Fruit fly (Drosophila melanogaster) whole organism, embryonic: ENCODE measurements around the gene CG32700.
A peak's percentile ranks its signal among the peaks of the same experiment; 100 is the strongest.

Experiments used
- CG1024 ChIP-seq: fragments of 200-800 bp; sonication (Bioruptor generic); IDR thresholded peaks from 2 replicates; pipeline ENCODE4 v1.3.6; 2022; ENCODE audit warnings: missing biosample characterization, missing genetic modification characterization
- CG10366 ChIP-seq: fragments of 200-800 bp; sonication (Bioruptor generic); IDR thresholded peaks from 2 replicates; pipeline ENCODE4 v1.3.6; 2022; ENCODE audit warnings: missing biosample characterization, missing genetic modification characterization
- CG10462 ChIP-seq: fragments of 200-800 bp; sonication (Bioruptor generic); optimal IDR thresholded peaks from 2 replicates; lab custom pipeline; 2016; ENCODE audit warnings: missing biosample characterization, missing genetic modification characterization
- CG10654 ChIP-seq: fragments of 200-800 bp; sonication (Bioruptor generic); optimal IDR thresholded peaks from 2 replicates; lab custom pipeline; 2016; ENCODE audit warnings: missing biosample characterization, missing genetic modification characterization
- CG11560 ChIP-seq: fragments of 200-800 bp; sonication (Bioruptor generic); IDR thresholded peaks from 3 replicates; pipeline ENCODE4 v1.3.6; 2022; ENCODE audit warnings: missing biosample characterization, missing genetic modification characterization
- CG11695 ChIP-seq: fragments of 200-800 bp; sonication (Bioruptor generic); IDR thresholded peaks from 3 replicates; pipeline ENCODE4 v1.3.6; 2022; ENCODE audit warnings: missing biosample characterization, missing genetic modification characterization
- CG13624 ChIP-seq: fragments of 200-800 bp; sonication (Bioruptor generic); optimal IDR thresholded peaks from 2 replicates; lab custom pipeline; 2016; ENCODE audit warnings: missing biosample characterization, missing genetic modification characterization
- CG13894 ChIP-seq: fragments of 200-800 bp; sonication (Bioruptor generic); optimal IDR thresholded peaks from 3 replicates; lab custom pipeline; 2018; ENCODE audit warnings: missing biosample characterization, mild to moderate bottlenecking, missing genetic modification characterization, moderate library complexity
- CG1647 ChIP-seq: fragments of 200-800 bp; sonication (Bioruptor generic); optimal IDR thresholded peaks from 3 replicates; lab custom pipeline; 2016; ENCODE audit warnings: missing biosample characterization, missing genetic modification characterization
- CG17359 ChIP-seq: fragments of 200-800 bp; sonication (Bioruptor generic); optimal IDR thresholded peaks from 3 replicates; lab custom pipeline; 2018; ENCODE audit warnings: missing biosample characterization, mild to moderate bottlenecking, missing genetic modification characterization, moderate library complexity
- CG17612 ChIP-seq: fragments of 200-800 bp; sonication (Bioruptor generic); IDR thresholded peaks from 2 replicates; pipeline ENCODE4 v1.3.6; 2022; ENCODE audit warnings: missing biosample characterization, missing genetic modification characterization
- CG18764 ChIP-seq: fragments of 200-800 bp; sonication (Bioruptor generic); optimal IDR thresholded peaks from 3 replicates; lab custom pipeline; 2016; ENCODE audit warnings: missing biosample characterization, missing genetic modification characterization
- CG2875 ChIP-seq: fragments of 200-800 bp; sonication (Bioruptor generic); optimal IDR thresholded peaks from 2 replicates; lab custom pipeline; 2017; ENCODE audit warnings: missing biosample characterization, mild to moderate bottlenecking, missing genetic modification characterization, missing genetic modification reagents
- CG30431 ChIP-seq: fragments of 200-800 bp; sonication (Bioruptor generic); optimal IDR thresholded peaks from 2 replicates; lab custom pipeline; 2017; ENCODE audit warnings: missing biosample characterization, missing genetic modification characterization
- CG3163 ChIP-seq: fragments of 200-800 bp; sonication (Bioruptor generic); optimal IDR thresholded peaks from 3 replicates; lab custom pipeline; 2016; ENCODE audit warnings: missing biosample characterization, missing genetic modification characterization
- CG33557 ChIP-seq: fragments of 200-800 bp; sonication (Bioruptor generic); optimal IDR thresholded peaks from 2 replicates; lab custom pipeline; 2019; ENCODE audit warnings: missing biosample characterization, mild to moderate bottlenecking, missing genetic modification characterization, moderate library complexity
- CG5953 ChIP-seq: fragments of 200-800 bp; sonication (Bioruptor generic); IDR thresholded peaks from 2 replicates; pipeline ENCODE4 v1.3.6; 2022; ENCODE audit warnings: missing biosample characterization, missing genetic modification characterization
- CG6175 ChIP-seq: fragments of 200-800 bp; sonication (Bioruptor generic); IDR thresholded peaks from 3 replicates; pipeline ENCODE4 v1.3.6; 2022; ENCODE audit warnings: missing biosample characterization, missing genetic modification characterization
- CG6854 ChIP-seq: fragments of 200-800 bp; sonication (Bioruptor generic); optimal IDR thresholded peaks from 3 replicates; lab custom pipeline; 2017; ENCODE audit warnings: missing biosample characterization, mild to moderate bottlenecking, missing genetic modification characterization
- CG9876 ChIP-seq: fragments of 200-800 bp; sonication (Bioruptor generic); optimal IDR thresholded peaks from 2 replicates; lab custom pipeline; 2016; ENCODE audit warnings: missing biosample characterization, missing genetic modification characterization
- CkIIα-i1 ChIP-seq: fragments of 200-800 bp; sonication (Bioruptor generic); IDR thresholded peaks from 2 replicates; pipeline ENCODE4 v1.3.6; 2022; ENCODE audit warnings: missing biosample characterization, missing genetic modification characterization
- CoRest ChIP-seq: fragments of 200-800 bp; sonication (Bioruptor generic); optimal IDR thresholded peaks from 3 replicates; lab custom pipeline; 2018; ENCODE audit warnings: missing biosample characterization, mild to moderate bottlenecking, missing genetic modification characterization, moderate library complexity
- Dek ChIP-seq: fragments of 200-800 bp; sonication (Bioruptor generic); optimal IDR thresholded peaks from 3 replicates; lab custom pipeline; 2019; ENCODE audit warnings: missing biosample characterization, mild to moderate bottlenecking, missing genetic modification characterization, moderate library complexity
- Dfd ChIP-seq, 2 experiments: fragments of >200 bp; optimal IDR thresholded peaks; 2 replicates each; lab custom pipeline; 2017; ENCODE audit warnings: missing biosample characterization in 2 of 2, missing genetic modification characterization in 2 of 2
- Ets97D ChIP-seq: fragments of 200-800 bp; sonication (Bioruptor generic); optimal IDR thresholded peaks from 3 replicates; lab custom pipeline; 2016; ENCODE audit warnings: missing biosample characterization, missing genetic modification characterization
- GATAe ChIP-seq: fragments of 200-800 bp; sonication (Bioruptor generic); conservative IDR thresholded peaks from 2 replicates; pipeline ENCODE4 v1.3.6; 2022; ENCODE audit warnings: missing biosample characterization, missing genetic modification characterization
- Gsc ChIP-seq: fragments of 200-800 bp; sonication (Bioruptor generic); IDR thresholded peaks from 2 replicates; pipeline ENCODE4 v1.3.6; 2022; ENCODE audit warnings: missing biosample characterization, missing genetic modification characterization
- Med ChIP-seq: fragments of 200-800 bp; sonication (Bioruptor generic); peaks from one replicate; lab custom pipeline; 2016; ENCODE audit warnings: missing biosample characterization, missing genetic modification characterization, mild to moderate bottlenecking, inconsistent platforms, moderate library complexity
- Pdp1 ChIP-seq, 2 experiments: fragments of 200-800 bp; sonication (Bioruptor generic); optimal IDR thresholded peaks; 3 replicates each; lab custom pipeline; 2016; ENCODE audit warnings: missing biosample characterization in 2 of 2, missing genetic modification characterization in 2 of 2, mild to moderate bottlenecking in 1 of 2, moderate library complexity in 1 of 2
- Sox102F ChIP-seq: fragments of 200-800 bp; sonication (Bioruptor generic); optimal IDR thresholded peaks from 2 replicates; lab custom pipeline; 2018; ENCODE audit warnings: missing biosample characterization, mild to moderate bottlenecking, missing genetic modification characterization, moderate library complexity
- Tbp ChIP-seq: fragments of >200 bp; optimal IDR thresholded peaks from 2 replicates; lab custom pipeline; 2018; ENCODE audit warnings: missing biosample characterization, missing genetic modification characterization
- Xrp1 ChIP-seq: fragments of 200-800 bp; sonication (Bioruptor generic); IDR thresholded peaks from 2 replicates; pipeline ENCODE4 v1.3.6; 2022; ENCODE audit warnings: missing biosample characterization, missing genetic modification characterization
- YL-1 ChIP-seq: fragments of 200-800 bp; sonication (Bioruptor generic); optimal IDR thresholded peaks from 3 replicates; lab custom pipeline; 2017; ENCODE audit warnings: missing biosample characterization, mild to moderate bottlenecking, missing genetic modification characterization
- ac ChIP-seq: fragments of 200-800 bp; sonication (Bioruptor generic); optimal IDR thresholded peaks from 3 replicates; lab custom pipeline; 2017; ENCODE audit warnings: missing biosample characterization, mild to moderate bottlenecking, missing genetic modification characterization
- al ChIP-seq: fragments of 200-800 bp; sonication (Bioruptor generic); IDR thresholded peaks from 2 replicates; pipeline ENCODE4 v1.3.6; 2022; ENCODE audit warnings: missing biosample characterization, missing genetic modification characterization
- chm ChIP-seq: fragments of 200-800 bp; sonication (Bioruptor generic); IDR thresholded peaks from 2 replicates; pipeline ENCODE4 v1.3.6; 2022; ENCODE audit warnings: missing biosample characterization, missing genetic modification characterization
- dysf ChIP-seq: fragments of 200-800 bp; sonication (Bioruptor generic); IDR thresholded peaks from 3 replicates; pipeline ENCODE4 v1.3.6; 2022; ENCODE audit warnings: missing biosample characterization, missing genetic modification characterization
- eve ChIP-seq, 2 experiments: fragments of >200 bp; optimal IDR thresholded peaks; 2 replicates each; lab custom pipeline; 2017; ENCODE audit warnings: missing biosample characterization in 2 of 2, missing genetic modification characterization in 2 of 2
- fd3F ChIP-seq: fragments of 200-800 bp; sonication (Bioruptor generic); optimal IDR thresholded peaks from 2 replicates; lab custom pipeline; 2018; ENCODE audit warnings: missing biosample characterization, mild to moderate bottlenecking, missing genetic modification characterization, moderate library complexity
- fd96Cb ChIP-seq: fragments of 200-800 bp; sonication (Bioruptor generic); optimal IDR thresholded peaks from 2 replicates; lab custom pipeline; 2018; ENCODE audit warnings: missing biosample characterization, mild to moderate bottlenecking, missing genetic modification characterization, moderate library complexity
- fru ChIP-seq: fragments of >200 bp; optimal IDR thresholded peaks from 2 replicates; lab custom pipeline; 2017
- gfzf ChIP-seq: fragments of 200-800 bp; sonication (Bioruptor generic); optimal IDR thresholded peaks from 2 replicates; lab custom pipeline; 2016; ENCODE audit warnings: missing biosample characterization, mild to moderate bottlenecking, missing genetic modification characterization, moderate library complexity
- inv ChIP-seq: fragments of 200-800 bp; sonication (Bioruptor generic); IDR thresholded peaks from 2 replicates; pipeline ENCODE4 v1.3.6; 2022; ENCODE audit warnings: missing biosample characterization, missing genetic modification characterization; ENCODE audit not compliant: partially characterized antibody
- lola ChIP-seq, 3 experiments: fragments of >200 bp in 2 of 3; fragments of 200-800 bp in 1 of 3; sonication (Bioruptor generic) in 1 of 3; optimal IDR thresholded peaks; 2 replicates each; lab custom pipeline; 2017 to 2019; ENCODE audit warnings: missing biosample characterization in 3 of 3, missing genetic modification characterization in 3 of 3, mild to moderate bottlenecking in 1 of 3, moderate library complexity in 1 of 3
- nerfin-1 ChIP-seq: fragments of 200-800 bp; sonication (Bioruptor generic); optimal IDR thresholded peaks from 3 replicates; lab custom pipeline; 2019; ENCODE audit warnings: missing biosample characterization, mild to moderate bottlenecking, missing genetic modification characterization, moderate library complexity
- sima ChIP-seq: fragments of 200-800 bp; sonication (Bioruptor generic); optimal IDR thresholded peaks from 2 replicates; lab custom pipeline; 2016; ENCODE audit warnings: missing biosample characterization, missing genetic modification characterization
- ssp ChIP-seq: fragments of 200-800 bp; sonication (Bioruptor generic); IDR thresholded peaks from 2 replicates; pipeline ENCODE4 v1.3.6; 2022; ENCODE audit warnings: missing biosample characterization, missing genetic modification characterization
- trem ChIP-seq: fragments of 200-800 bp; optimal IDR thresholded peaks from 3 replicates; lab custom pipeline; 2019; ENCODE audit warnings: missing biosample characterization, mild to moderate bottlenecking, missing genetic modification characterization, moderate library complexity
- unpg ChIP-seq: fragments of 200-800 bp; sonication (Bioruptor generic); optimal IDR thresholded peaks from 3 replicates; lab custom pipeline; 2018; ENCODE audit warnings: missing biosample characterization, mild to moderate bottlenecking, missing genetic modification characterization, moderate library complexity
- vfl ChIP-seq: fragments of 200-800 bp; sonication (Bioruptor generic); optimal IDR thresholded peaks from 2 replicates; lab custom pipeline; 2016; ENCODE audit warnings: missing biosample characterization, missing genetic modification characterization
- zfh1 ChIP-seq: fragments of 200-800 bp; sonication (Bioruptor generic); IDR thresholded peaks from 3 replicates; pipeline ENCODE4 v1.3.6; 2022; ENCODE audit warnings: missing biosample characterization, missing genetic modification characterization

Gene CG32700

dm6 chrX:9554346-9554808 is 3.7 kb upstream of the CG32700 start, which contains the start of gene RpS28b (continued):
- peak; percentile 70 for TF ChIP-seq CG1647 (GFP tag; lab: Kevin White, UChicago)
- TF ChIP-seq zfh1 (GFP tag; lab: Robert Waterston, UW): peak; percentile 95
- peak; percentile 86 for TF ChIP-seq ac (GFP tag; lab: Kevin White, UChicago)
- peak; percentile 94 for TF ChIP-seq YL-1
- peak; percentile 71 for TF ChIP-seq CG18764 (GFP tag; lab: Kevin White, UChicago)
- TF ChIP-seq Ets97D (GFP tag; lab: Kevin White, UChicago): peak; percentile 99
- peak; percentile 92 for TF ChIP-seq CG10366 (GFP tag; lab: Robert Waterston, UW)
- TF ChIP-seq CG17359 (tag; lab: Kevin White, UChicago): peak; percentile 88
- TF ChIP-seq fd3F (GFP tag; lab: Kevin White, UChicago): peak; percentile 77
- peak; percentile 79 for TF ChIP-seq CG3163 (GFP tag; lab: Kevin White, UChicago)
- TF ChIP-seq Xrp1 (GFP tag; lab: Robert Waterston, UW): peak; percentile 33; the same call in 1 of the 2 replicates
- peak; percentile 80 for TF ChIP-seq CG33557 (GFP tag; lab: Kevin White, UChicago)
- no peak for TF ChIP-seq Tbp (GFP tag; lab: Kevin White, UChicago)
- TF ChIP-seq CG9876: peak; percentile 94
- TF ChIP-seq gfzf: no peak
- TF ChIP-seq Gsc: no peak; the same call in 1 of the 2 replicates
- peak; percentile 90 for TF ChIP-seq CG2875 (GFP tag; lab: Kevin White, UChicago)
- TF ChIP-seq CG10462 (GFP tag; lab: Kevin White, UChicago): no peak
- TF ChIP-seq eve (GFP tag; optimal IDR thresholded peaks at IDR 0.05; lab: Kevin White, UChicago): no peak
- TF ChIP-seq CG13894: peak; percentile 78
- peak; percentile 97 for TF ChIP-seq chm (GFP tag; lab: Robert Waterston, UW)
- peak; percentile 84 for TF ChIP-seq CG6854 (GFP tag; lab: Kevin White, UChicago)
- peak; percentile 95 for TF ChIP-seq CG5953 (GFP tag; lab: Robert Waterston, UW)
- peak; percentile 72 to 74 for TF ChIP-seq Pdp1 (GFP tag; optimal IDR thresholded peaks at IDR 0.05; lab: Kevin White, UChicago)
- no peak for TF ChIP-seq Sox102F (GFP tag; lab: Kevin White, UChicago)
- TF ChIP-seq Dek (tag; lab: Kevin White, UChicago): peak; percentile 76
- peak; percentile 44 for TF ChIP-seq trem (tag; lab: Kevin White, UChicago)
- TF ChIP-seq CG11695 (GFP tag; lab: Robert Waterston, UW): peak; percentile 64; the same call in 1 of the 3 replicates
- TF ChIP-seq GATAe (GFP tag; lab: Robert Waterston, UW): peak; percentile 74
- peak; percentile 78 for TF ChIP-seq CG10654
- TF ChIP-seq CG30431 (GFP tag; lab: Kevin White, UChicago): peak; percentile 89
- TF ChIP-seq nerfin-1 (tag; lab: Kevin White, UChicago): peak; percentile 70
- no peak for TF ChIP-seq Dfd (GFP tag; optimal IDR thresholded peaks at IDR 0.05; lab: Kevin White, UChicago)
- peak; percentile 56 for TF ChIP-seq vfl (GFP tag; lab: Kevin White, UChicago)
- TF ChIP-seq CG13624 (GFP tag; lab: Kevin White, UChicago): peak; percentile 85
- TF ChIP-seq fd96Cb (tag; lab: Kevin White, UChicago): peak; percentile 66
- peak; percentile 99 for TF ChIP-seq Med (GFP tag; lab: Kevin White, UChicago)
- TF ChIP-seq unpg (GFP tag; lab: Kevin White, UChicago): peak; percentile 72
- peak; percentile 70 for TF ChIP-seq sima (GFP tag; lab: Kevin White, UChicago)
- TF ChIP-seq CG6175 (GFP tag; lab: Robert Waterston, UW): peak; percentile 94
- peak; percentile 92 for TF ChIP-seq CG1024 (GFP tag; lab: Robert Waterston, UW)
- peak; percentile 81 for TF ChIP-seq CG17612 (GFP tag; lab: Robert Waterston, UW)
- TF ChIP-seq ssp (GFP tag; lab: Robert Waterston, UW): peak; percentile 78
- TF ChIP-seq al (GFP tag; lab: Robert Waterston, UW): peak; percentile 76
- TF ChIP-seq CoRest (tag; lab: Kevin White, UChicago): peak; percentile 59
- TF ChIP-seq dysf (GFP tag; lab: Robert Waterston, UW): peak; percentile 88
- TF ChIP-seq lola (GFP tag; optimal IDR thresholded peaks at IDR 0.05; lab: Kevin White, UChicago): peak in 1 of 3 experiments; percentile 28
- TF ChIP-seq inv (GFP tag; lab: Robert Waterston, UW): peak; percentile 62; the same call in 1 of the 2 replicates
- TF ChIP-seq CkIIα-i1: no peak
- TF ChIP-seq fru (lab: Kevin White, UChicago): no peak
- peak; percentile 63; the same call in 2 of the 3 replicates for TF ChIP-seq CG11560 (tag; lab: Robert Waterston, UW)
